Fruit fly (Drosophila melanogaster) whole organism, embryonic: ENCODE data around the gene Nf-YA.

Experiments used
- ATbp ChIP-seq: fragments of 200-800 bp; sonication (Bioruptor generic); optimal IDR thresholded peaks from 2 replicates; lab custom pipeline; 2017; ENCODE audit warnings: missing biosample characterization, mild to moderate bottlenecking, missing genetic modification characterization, missing genetic modification reagents
- Atf6 ChIP-seq: fragments of 200-800 bp; sonication (Bioruptor generic); IDR thresholded peaks from 2 replicates; pipeline ENCODE4 v1.3.6; 2022; ENCODE audit warnings: missing biosample characterization, missing genetic modification characterization
- CG10267 ChIP-seq: fragments of 200-800 bp; sonication (Bioruptor generic); optimal IDR thresholded peaks from 2 replicates; lab custom pipeline; 2018; ENCODE audit warnings: missing biosample characterization, mild to moderate bottlenecking, missing genetic modification characterization, moderate library complexity
- CG11247 ChIP-seq: fragments of 200-800 bp; sonication (Bioruptor generic); IDR thresholded peaks from 2 replicates; pipeline ENCODE4 v1.3.6; 2022; ENCODE audit warnings: missing biosample characterization, missing genetic modification characterization
- CG12104 ChIP-seq: fragments of 200-800 bp; sonication (Bioruptor generic); optimal IDR thresholded peaks from 3 replicates; lab custom pipeline; 2016; ENCODE audit warnings: missing biosample characterization, missing genetic modification characterization
- CG1233 ChIP-seq: fragments of 200-800 bp; sonication (Bioruptor generic); optimal IDR thresholded peaks from 4 replicates; lab custom pipeline; 2018; ENCODE audit warnings: missing biosample characterization, mild to moderate bottlenecking, missing genetic modification characterization
- CG12391 ChIP-seq: fragments of 200-800 bp; sonication (Bioruptor generic); optimal IDR thresholded peaks from 3 replicates; lab custom pipeline; 2018; ENCODE audit warnings: missing biosample characterization, mild to moderate bottlenecking, missing genetic modification characterization, moderate library complexity
- CG13123 ChIP-seq: fragments of 200-800 bp; sonication (Bioruptor generic); optimal IDR thresholded peaks from 2 replicates; lab custom pipeline; 2016; ENCODE audit warnings: missing biosample characterization, missing genetic modification characterization
- CG13296 ChIP-seq: fragments of 200-800 bp; sonication (Bioruptor generic); optimal IDR thresholded peaks from 3 replicates; lab custom pipeline; 2018; ENCODE audit warnings: missing biosample characterization, mild to moderate bottlenecking, missing genetic modification characterization
- CG13775 ChIP-seq: fragments of 200-800 bp; sonication (Bioruptor generic); optimal IDR thresholded peaks from 3 replicates; lab custom pipeline; 2017; ENCODE audit warnings: missing biosample characterization, mild to moderate bottlenecking, missing genetic modification characterization
- CG15269 ChIP-seq: fragments of 200-800 bp; sonication (Bioruptor generic); optimal IDR thresholded peaks from 2 replicates; lab custom pipeline; 2018; ENCODE audit warnings: missing biosample characterization, mild to moderate bottlenecking, missing genetic modification characterization, moderate library complexity
- CG16815 ChIP-seq: fragments of 200-800 bp; sonication (Bioruptor generic); optimal IDR thresholded peaks from 3 replicates; lab custom pipeline; 2017; ENCODE audit warnings: missing biosample characterization, mild to moderate bottlenecking, missing genetic modification characterization
- CG17328 ChIP-seq: fragments of 200-800 bp; sonication (Bioruptor generic); IDR thresholded peaks from 2 replicates; pipeline ENCODE4 v1.3.6; 2022; ENCODE audit warnings: missing biosample characterization, missing genetic modification characterization
- CG17802 ChIP-seq: fragments of 200-800 bp; sonication (Bioruptor generic); optimal IDR thresholded peaks from 2 replicates; lab custom pipeline; 2018; ENCODE audit warnings: missing biosample characterization, mild to moderate bottlenecking, missing genetic modification characterization, moderate library complexity
- CG17829 ChIP-seq: fragments of 200-800 bp; optimal IDR thresholded peaks from 2 replicates; lab custom pipeline; 2019; ENCODE audit warnings: missing biosample characterization, mild to moderate bottlenecking, missing genetic modification characterization, moderate library complexity
- CG2889 ChIP-seq: fragments of 200-800 bp; sonication (Bioruptor generic); IDR thresholded peaks from 3 replicates; pipeline ENCODE4 v1.3.6; 2022; ENCODE audit warnings: missing biosample characterization, missing genetic modification characterization
- CG6654 ChIP-seq: fragments of 200-800 bp; sonication (Bioruptor generic); optimal IDR thresholded peaks from 2 replicates; lab custom pipeline; 2017; ENCODE audit warnings: missing biosample characterization, mild to moderate bottlenecking, missing genetic modification characterization
- CG6854 ChIP-seq: fragments of 200-800 bp; sonication (Bioruptor generic); optimal IDR thresholded peaks from 3 replicates; lab custom pipeline; 2017; ENCODE audit warnings: missing biosample characterization, mild to moderate bottlenecking, missing genetic modification characterization
- CG7271 ChIP-seq: fragments of 200-800 bp; sonication (Bioruptor generic); optimal IDR thresholded peaks from 2 replicates; lab custom pipeline; 2018; ENCODE audit warnings: missing biosample characterization, mild to moderate bottlenecking, missing genetic modification characterization, moderate library complexity
- CG8944 ChIP-seq: fragments of 200-800 bp; sonication (Bioruptor generic); optimal IDR thresholded peaks from 3 replicates; lab custom pipeline; 2016; ENCODE audit warnings: missing biosample characterization, missing genetic modification characterization
- CkIIα-i1 ChIP-seq: fragments of 200-800 bp; sonication (Bioruptor generic); IDR thresholded peaks from 2 replicates; pipeline ENCODE4 v1.3.6; 2022; ENCODE audit warnings: missing biosample characterization, missing genetic modification characterization
- Doc2 ChIP-seq: fragments of 200-800 bp; sonication (Bioruptor generic); IDR thresholded peaks from 2 replicates; pipeline ENCODE4 v1.3.6; 2022; ENCODE audit warnings: missing biosample characterization, missing genetic modification characterization
- Elba2 ChIP-seq: fragments of 200-800 bp; sonication (Bioruptor generic); optimal IDR thresholded peaks from 3 replicates; lab custom pipeline; 2016; ENCODE audit warnings: missing biosample characterization, missing genetic modification characterization
- Ets65A ChIP-seq: fragments of 200-800 bp; sonication (Bioruptor generic); peaks from one replicate; lab custom pipeline; 2016; ENCODE audit warnings: missing biosample characterization, missing genetic modification characterization
- Ets97D ChIP-seq: fragments of 200-800 bp; sonication (Bioruptor generic); optimal IDR thresholded peaks from 3 replicates; lab custom pipeline; 2016; ENCODE audit warnings: missing biosample characterization, missing genetic modification characterization
- Fer1 ChIP-seq: fragments of 200-800 bp; sonication (Bioruptor generic); optimal IDR thresholded peaks from 2 replicates; lab custom pipeline; 2017; ENCODE audit warnings: missing biosample characterization, mild to moderate bottlenecking, missing genetic modification characterization
- Fer3 ChIP-seq: fragments of 200-800 bp; sonication (Bioruptor generic); optimal IDR thresholded peaks from 2 replicates; lab custom pipeline; 2018; ENCODE audit warnings: missing biosample characterization, mild to moderate bottlenecking, missing genetic modification characterization, moderate library complexity
- HmgD ChIP-seq: fragments of 200-800 bp; sonication (Bioruptor generic); optimal IDR thresholded peaks from 3 replicates; lab custom pipeline; 2016; ENCODE audit warnings: missing biosample characterization, missing genetic modification characterization
- Lhr ChIP-seq: fragments of 200-800 bp; sonication (Bioruptor generic); optimal IDR thresholded peaks from 3 replicates; lab custom pipeline; 2017; ENCODE audit warnings: mild to moderate bottlenecking, missing biosample characterization, missing genetic modification reagents, missing genetic modification characterization
- MTF-1 ChIP-seq: fragments of 200-800 bp; sonication (Bioruptor generic); optimal IDR thresholded peaks from 2 replicates; lab custom pipeline; 2018; ENCODE audit warnings: missing biosample characterization, mild to moderate bottlenecking, missing genetic modification characterization, borderline replicate concordance
- NFAT ChIP-seq: fragments of 200-800 bp; sonication (Bioruptor generic); IDR thresholded peaks from 2 replicates; pipeline ENCODE4 v1.3.6; 2022; ENCODE audit warnings: missing biosample characterization, missing genetic modification characterization
- Neu2 ChIP-seq: fragments of 200-800 bp; sonication (Bioruptor generic); optimal IDR thresholded peaks from 3 replicates; lab custom pipeline; 2016; ENCODE audit warnings: missing biosample characterization, missing genetic modification characterization, borderline replicate concordance
- PHDP ChIP-seq: fragments of 200-800 bp; sonication (Bioruptor generic); optimal IDR thresholded peaks from 3 replicates; lab custom pipeline; 2018; ENCODE audit warnings: missing biosample characterization, mild to moderate bottlenecking, missing genetic modification characterization, moderate library complexity
- Scr ChIP-seq: fragments of 200-800 bp; sonication (Bioruptor generic); IDR thresholded peaks from 2 replicates; pipeline ENCODE4 v1.3.6; 2022; ENCODE audit warnings: missing biosample characterization, missing genetic modification characterization; ENCODE audit not compliant: partially characterized antibody
- Six4 ChIP-seq: fragments of 200-800 bp; sonication (Bioruptor generic); optimal IDR thresholded peaks from 2 replicates; lab custom pipeline; 2016; ENCODE audit warnings: missing biosample characterization, missing genetic modification characterization
- Spps ChIP-seq: fragments of 200-800 bp; sonication (Bioruptor generic); optimal IDR thresholded peaks from 2 replicates; lab custom pipeline; 2018; ENCODE audit warnings: missing biosample characterization, mild to moderate bottlenecking, missing genetic modification characterization
- chn ChIP-seq: fragments of 200-800 bp; sonication (Bioruptor generic); optimal IDR thresholded peaks from 2 replicates; lab custom pipeline; 2016; ENCODE audit warnings: missing biosample characterization, missing genetic modification characterization
- cwo ChIP-seq: fragments of 200-800 bp; sonication (Bioruptor generic); optimal IDR thresholded peaks from 3 replicates; lab custom pipeline; 2017; ENCODE audit warnings: missing biosample characterization, missing genetic modification characterization, mild to moderate bottlenecking, moderate library complexity, missing genetic modification reagents
- eyg ChIP-seq: fragments of 200-800 bp; sonication (Bioruptor generic); optimal IDR thresholded peaks from 3 replicates; lab custom pipeline; 2016; ENCODE audit warnings: missing biosample characterization, missing genetic modification characterization
- fd102C ChIP-seq: fragments of 200-800 bp; sonication (Bioruptor generic); optimal IDR thresholded peaks from 2 replicates; lab custom pipeline; 2018; ENCODE audit warnings: missing biosample characterization, mild to moderate bottlenecking, missing genetic modification characterization, moderate library complexity
- ftz-f1 ChIP-seq: fragments of 200-800 bp; sonication (Bioruptor generic); optimal IDR thresholded peaks from 2 replicates; lab custom pipeline; 2016; ENCODE audit warnings: missing biosample characterization, missing genetic modification characterization
- hbn ChIP-seq: fragments of 200-800 bp; sonication (Bioruptor generic); IDR thresholded peaks from 2 replicates; pipeline ENCODE4 v1.3.6; 2022; ENCODE audit warnings: missing biosample characterization, missing genetic modification characterization; ENCODE audit not compliant: partially characterized antibody
- hth ChIP-seq: fragments of >200 bp; optimal IDR thresholded peaks from 2 replicates; lab custom pipeline; 2017; ENCODE audit warnings: inconsistent platforms
- jigr1 ChIP-seq: fragments of 200-800 bp; sonication (Bioruptor generic); IDR thresholded peaks from 3 replicates; pipeline ENCODE4 v1.3.6; 2022; ENCODE audit warnings: missing biosample characterization, missing genetic modification characterization
- nau ChIP-seq: fragments of 200-800 bp; sonication (Bioruptor generic); optimal IDR thresholded peaks from 3 replicates; lab custom pipeline; 2017; ENCODE audit warnings: missing biosample characterization, mild to moderate bottlenecking, missing genetic modification characterization, missing genetic modification reagents
- nerfin-2 ChIP-seq: fragments of 200-800 bp; sonication (Bioruptor generic); IDR thresholded peaks from 2 replicates; pipeline ENCODE4 v1.3.6; 2022; ENCODE audit warnings: missing biosample characterization, missing genetic modification characterization; ENCODE audit not compliant: partially characterized antibody
- pum ChIP-seq: fragments of 200-800 bp; sonication (Bioruptor generic); optimal IDR thresholded peaks from 2 replicates; lab custom pipeline; 2016; ENCODE audit warnings: missing biosample characterization, missing genetic modification characterization
- sna ChIP-seq: fragments of 200-800 bp; sonication (Bioruptor generic); IDR thresholded peaks from 2 replicates; pipeline ENCODE4 v1.3.6; 2022; ENCODE audit warnings: missing biosample characterization, missing genetic modification characterization; ENCODE audit not compliant: partially characterized antibody
- z ChIP-seq: fragments of 200-800 bp; sonication (Bioruptor generic); IDR thresholded peaks from 3 replicates; pipeline ENCODE4 v1.3.6; 2022; ENCODE audit warnings: missing biosample characterization, missing genetic modification characterization
- zen ChIP-seq: fragments of 200-800 bp; sonication (Bioruptor generic); optimal IDR thresholded peaks from 3 replicates; lab custom pipeline; 2018; ENCODE audit warnings: missing biosample characterization, mild to moderate bottlenecking, missing genetic modification characterization, moderate library complexity

The Nf-YA gene

DNA sequence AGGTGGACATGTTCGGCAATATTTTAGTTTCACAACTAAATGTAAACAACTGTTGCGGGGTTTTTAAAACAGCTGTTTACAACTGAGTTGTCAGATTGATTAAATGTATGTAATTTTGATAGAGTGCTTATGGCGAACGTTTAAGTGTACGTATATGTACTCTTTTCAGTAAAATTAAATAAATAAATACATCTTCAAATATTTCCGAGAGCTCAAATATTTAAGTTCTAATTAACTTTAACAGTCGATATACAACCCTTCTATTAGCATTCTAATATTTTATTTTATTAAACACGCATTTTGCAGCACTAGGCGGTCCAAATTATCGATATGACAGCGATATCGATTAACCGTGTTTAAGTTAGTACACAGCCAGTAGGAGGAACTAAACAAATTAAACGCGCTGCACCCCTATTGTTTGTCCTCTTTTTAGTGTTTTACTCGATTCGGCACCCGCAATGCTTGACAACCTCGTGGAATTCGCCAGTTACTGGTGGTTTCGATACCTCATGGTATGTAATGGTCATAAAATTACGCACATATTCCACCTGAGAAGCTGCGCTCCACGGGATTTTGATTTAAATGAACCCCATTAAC is 9.6 kb upstream of the Nf-YA start, which contains the start of the genes CG3448 and ghi (continued):
- TF ChIP-seq CG2889 (GFP tag; lab: Robert Waterston, UW) (no peak), ftz-f1 (GFP tag; lab: Kevin White, UChicago) (no peak), hbn (GFP tag; lab: Robert Waterston, UW) (peak; percentile 62), CG7271 (tag; lab: Kevin White, UChicago) (peak; percentile 36), Atf6 (GFP tag; lab: Robert Waterston, UW) (no peak), nau (GFP tag; lab: Kevin White, UChicago) (no peak), CG13296 (GFP tag; lab: Kevin White, UChicago) (peak; percentile 76), PHDP (tag; lab: Kevin White, UChicago) (peak; percentile 54), CG17802 (tag; lab: Kevin White, UChicago) (peak; percentile 11), CG17829 (tag; lab: Kevin White, UChicago) (peak; percentile 61), CG12104 (GFP tag; lab: Kevin White, UChicago) (peak; percentile 45), Neu2 (no peak), CG12391 (tag; lab: Kevin White, UChicago) (peak; percentile 57), z (GFP tag; lab: Robert Waterston, UW) (no peak), nerfin-2 (GFP tag; lab: Robert Waterston, UW) (peak; percentile 79), Fer1 (GFP tag; lab: Kevin White, UChicago) (peak; percentile 82), CG8944 (no peak), CG16815 (GFP tag; lab: Kevin White, UChicago) (no peak), Doc2 (GFP tag; lab: Robert Waterston, UW) (no peak), HmgD (GFP tag; lab: Kevin White, UChicago) (no peak), fd102C (GFP tag; lab: Kevin White, UChicago) (no peak), Ets97D (GFP tag; lab: Kevin White, UChicago) (peak; percentile 63), Fer3 (tag; lab: Kevin White, UChicago) (peak; percentile 68), hth (lab: Kevin White, UChicago) (no peak), CG13775 (GFP tag; lab: Kevin White, UChicago) (peak; percentile 18), CG6854 (GFP tag; lab: Kevin White, UChicago) (no peak), CG10267 (tag; lab: Kevin White, UChicago) (peak; percentile 98), CG6654 (GFP tag; lab: Kevin White, UChicago) (no peak), Scr (peak; percentile 76), MTF-1 (GFP tag; lab: Kevin White, UChicago) (no peak), ATbp (GFP tag; lab: Kevin White, UChicago) (no peak), jigr1 (GFP tag; lab: Robert Waterston, UW) (no peak), CG1233 (GFP tag; lab: Kevin White, UChicago) (peak; percentile 69), pum (GFP tag; lab: Kevin White, UChicago) (peak; percentile 11), chn (GFP tag; lab: Kevin White, UChicago) (peak; percentile 24), CG15269 (tag; lab: Kevin White, UChicago) (peak; percentile 28), CG11247 (GFP tag; lab: Robert Waterston, UW) (peak; percentile 63; the same call in 1 of the 2 replicates), Lhr (GFP tag; lab: Kevin White, UChicago) (peak; percentile 13), zen (tag; lab: Kevin White, UChicago) (peak; percentile 73), Ets65A (GFP tag; lab: Kevin White, UChicago) (peak; percentile 86), cwo (GFP tag; lab: Kevin White, UChicago) (peak; percentile 41), NFAT (GFP tag; lab: Robert Waterston, UW) (peak; percentile 59; the same call in 1 of the 2 replicates), CG17328 (GFP tag; lab: Robert Waterston, UW) (0 out of 2 replicates have a peak, but pooled peaks have one; percentile 13), Spps (tag; lab: Kevin White, UChicago) (peak; percentile 54), Elba2 (GFP tag; lab: Kevin White, UChicago) (peak; percentile 17), eyg (GFP tag; lab: Kevin White, UChicago) (no peak), sna (GFP tag; lab: Robert Waterston, UW) (peak; percentile 90), CkIIα-i1 (GFP tag; lab: Robert Waterston, UW) (no peak), CG13123 (GFP tag; lab: Kevin White, UChicago) (no peak), Six4 (GFP tag; lab: Kevin White, UChicago) (peak; percentile 24)
